Fruit fly (Drosophila melanogaster) whole organism, embryonic: ENCODE measurements around the gene sdt.
A peak's percentile ranks its signal among the peaks of the same experiment; 100 is the strongest.

Experiments used
- Asciz ChIP-seq: fragments of 200-800 bp; sonication (Bioruptor generic); optimal IDR thresholded peaks from 2 replicates; lab custom pipeline; 2017; ENCODE audit warnings: missing biosample characterization, mild to moderate bottlenecking, missing genetic modification characterization, missing genetic modification reagents
- Atf3 ChIP-seq: fragments of 200-800 bp; sonication (Bioruptor generic); optimal IDR thresholded peaks from 3 replicates; lab custom pipeline; 2016; ENCODE audit warnings: missing biosample characterization, missing genetic modification characterization
- CG10366 ChIP-seq: fragments of 200-800 bp; sonication (Bioruptor generic); IDR thresholded peaks from 2 replicates; pipeline ENCODE4 v1.3.6; 2022; ENCODE audit warnings: missing biosample characterization, missing genetic modification characterization
- CG11085 ChIP-seq: fragments of 200-800 bp; sonication (Bioruptor generic); IDR thresholded peaks from 2 replicates; pipeline ENCODE4 v1.3.6; 2022; ENCODE audit warnings: missing biosample characterization, missing genetic modification characterization
- CG1233 ChIP-seq: fragments of 200-800 bp; sonication (Bioruptor generic); optimal IDR thresholded peaks from 4 replicates; lab custom pipeline; 2018; ENCODE audit warnings: missing biosample characterization, mild to moderate bottlenecking, missing genetic modification characterization
- CG13287 ChIP-seq: fragments of 200-800 bp; sonication (Bioruptor generic); IDR thresholded peaks from 2 replicates; pipeline ENCODE4 v1.3.6; 2022; ENCODE audit warnings: missing biosample characterization, missing genetic modification characterization; ENCODE audit not compliant: partially characterized antibody
- CG13775 ChIP-seq: fragments of 200-800 bp; sonication (Bioruptor generic); optimal IDR thresholded peaks from 3 replicates; lab custom pipeline; 2017; ENCODE audit warnings: missing biosample characterization, mild to moderate bottlenecking, missing genetic modification characterization
- CG15011 ChIP-seq: fragments of 200-800 bp; sonication (Bioruptor generic); optimal IDR thresholded peaks from 3 replicates; lab custom pipeline; 2018; ENCODE audit warnings: missing biosample characterization, mild to moderate bottlenecking, missing genetic modification characterization
- CG15073 ChIP-seq: fragments of 200-800 bp; sonication (Bioruptor generic); optimal IDR thresholded peaks from 2 replicates; lab custom pipeline; 2016; ENCODE audit warnings: missing biosample characterization, missing genetic modification characterization
- CG16813 ChIP-seq: fragments of 200-800 bp; sonication (Bioruptor generic); IDR thresholded peaks from 3 replicates; pipeline ENCODE4 v1.3.6; 2022; ENCODE audit warnings: missing biosample characterization, missing genetic modification characterization; ENCODE audit not compliant: partially characterized antibody
- CG1832 ChIP-seq: fragments of 200-800 bp; sonication (Bioruptor generic); optimal IDR thresholded peaks from 2 replicates; lab custom pipeline; 2017; ENCODE audit warnings: missing biosample characterization, mild to moderate bottlenecking, missing genetic modification characterization, inconsistent platforms
- CG3065 ChIP-seq: fragments of 200-800 bp; sonication (Bioruptor generic); optimal IDR thresholded peaks from 2 replicates; lab custom pipeline; 2016; ENCODE audit warnings: missing biosample characterization, missing genetic modification characterization
- CG33213 ChIP-seq: fragments of 200-800 bp; sonication (Bioruptor generic); optimal IDR thresholded peaks from 3 replicates; lab custom pipeline; 2016; ENCODE audit warnings: missing biosample characterization, missing genetic modification characterization
- CG3407 ChIP-seq: fragments of 200-800 bp; sonication (Bioruptor generic); optimal IDR thresholded peaks from 2 replicates; lab custom pipeline; 2018; ENCODE audit warnings: missing biosample characterization, mild to moderate bottlenecking, missing genetic modification characterization
- CG3847 ChIP-seq: fragments of 200-800 bp; sonication (Bioruptor generic); IDR thresholded peaks from 2 replicates; pipeline ENCODE4 v1.3.6; 2022; ENCODE audit warnings: missing biosample characterization, missing genetic modification characterization
- CG4424 ChIP-seq: fragments of 200-800 bp; sonication (Bioruptor generic); optimal IDR thresholded peaks from 3 replicates; lab custom pipeline; 2016; ENCODE audit warnings: missing biosample characterization, missing genetic modification characterization
- CG5953 ChIP-seq: fragments of 200-800 bp; sonication (Bioruptor generic); IDR thresholded peaks from 2 replicates; pipeline ENCODE4 v1.3.6; 2022; ENCODE audit warnings: missing biosample characterization, missing genetic modification characterization
- CG7357 ChIP-seq: fragments of 200-800 bp; sonication (Bioruptor generic); IDR thresholded peaks from 3 replicates; pipeline ENCODE4 v1.3.6; 2022; ENCODE audit warnings: missing biosample characterization, missing genetic modification characterization
- CG7745 ChIP-seq: fragments of 200-800 bp; sonication (Bioruptor generic); optimal IDR thresholded peaks from 2 replicates; lab custom pipeline; 2018; ENCODE audit warnings: missing biosample characterization, mild to moderate bottlenecking, missing genetic modification characterization, moderate library complexity
- CG8359 ChIP-seq: fragments of 200-800 bp; sonication (Bioruptor generic); optimal IDR thresholded peaks from 2 replicates; lab custom pipeline; 2017; ENCODE audit warnings: missing biosample characterization, mild to moderate bottlenecking, missing genetic modification characterization, borderline replicate concordance
- D19B ChIP-seq: fragments of 200-800 bp; sonication (Bioruptor generic); optimal IDR thresholded peaks from 2 replicates; lab custom pipeline; 2017; ENCODE audit warnings: missing biosample characterization, mild to moderate bottlenecking, missing genetic modification characterization
- Dip3 ChIP-seq: fragments of 200-800 bp; sonication (Bioruptor generic); optimal IDR thresholded peaks from 3 replicates; lab custom pipeline; 2016; ENCODE audit warnings: missing biosample characterization, missing genetic modification characterization
- Dp ChIP-seq: fragments of 200-800 bp; sonication (Bioruptor generic); optimal IDR thresholded peaks from 2 replicates; lab custom pipeline; 2018; ENCODE audit warnings: missing biosample characterization, mild to moderate bottlenecking, missing genetic modification characterization, moderate library complexity
- Ets65A ChIP-seq: fragments of 200-800 bp; sonication (Bioruptor generic); peaks from one replicate; lab custom pipeline; 2016; ENCODE audit warnings: missing biosample characterization, missing genetic modification characterization
- GATAe ChIP-seq: fragments of 200-800 bp; sonication (Bioruptor generic); conservative IDR thresholded peaks from 2 replicates; pipeline ENCODE4 v1.3.6; 2022; ENCODE audit warnings: missing biosample characterization, missing genetic modification characterization
- HmgZ ChIP-seq: fragments of 200-800 bp; sonication (Bioruptor generic); optimal IDR thresholded peaks from 2 replicates; lab custom pipeline; 2018; ENCODE audit warnings: missing biosample characterization, mild to moderate bottlenecking, missing genetic modification characterization
- Hr51 ChIP-seq, 2 experiments: fragments of 200-800 bp; sonication (Bioruptor generic); optimal IDR thresholded peaks; 2 replicates in 1 of 2; 3 replicates in 1 of 2; lab custom pipeline; 2016 to 2018; ENCODE audit warnings: missing biosample characterization in 2 of 2, missing genetic modification characterization in 2 of 2, mild to moderate bottlenecking in 1 of 2, moderate library complexity in 1 of 2
- Hr78 ChIP-seq, 2 experiments: fragments of 200-800 bp in 1 of 2; fragments of >200 bp in 1 of 2; sonication (Bioruptor generic) in 1 of 2; optimal IDR thresholded peaks; 2 replicates each; lab custom pipeline; 2017 to 2019; ENCODE audit warnings: missing biosample characterization in 2 of 2, missing genetic modification characterization in 2 of 2, mild to moderate bottlenecking in 1 of 2, moderate library complexity in 1 of 2
- Kr ChIP-seq: fragments of 200-800 bp; sonication (Bioruptor generic); optimal IDR thresholded peaks from 2 replicates; lab custom pipeline; 2017; ENCODE audit warnings: missing biosample characterization, mild to moderate bottlenecking, missing genetic modification characterization
- Nf-YB ChIP-seq: fragments of 200-800 bp; sonication (Bioruptor generic); optimal IDR thresholded peaks from 3 replicates; lab custom pipeline; 2019; ENCODE audit warnings: missing biosample characterization, mild to moderate bottlenecking, missing genetic modification characterization, moderate library complexity
- Side ChIP-seq: fragments of 200-800 bp; sonication (Bioruptor generic); optimal IDR thresholded peaks from 2 replicates; lab custom pipeline; 2016; ENCODE audit warnings: missing biosample characterization, missing genetic modification characterization
- Sin3A ChIP-seq: fragments of >200 bp; optimal IDR thresholded peaks from 2 replicates; lab custom pipeline; 2018
- TFAM ChIP-seq: fragments of 200-800 bp; sonication (Bioruptor generic); optimal IDR thresholded peaks from 2 replicates; lab custom pipeline; 2017; ENCODE audit warnings: missing biosample characterization, missing genetic modification characterization, inconsistent platforms
- Tbp ChIP-seq: fragments of >200 bp; optimal IDR thresholded peaks from 2 replicates; lab custom pipeline; 2018; ENCODE audit warnings: missing biosample characterization, missing genetic modification characterization
- Vsx1 ChIP-seq: fragments of 200-800 bp; sonication (Bioruptor generic); optimal IDR thresholded peaks from 2 replicates; lab custom pipeline; 2017; ENCODE audit warnings: missing biosample characterization, mild to moderate bottlenecking, missing genetic modification characterization, missing genetic modification reagents
- bbx ChIP-seq: fragments of 200-800 bp; sonication (Bioruptor generic); IDR thresholded peaks from 2 replicates; pipeline ENCODE4 v1.3.6; 2022; ENCODE audit warnings: missing biosample characterization, missing genetic modification characterization; ENCODE audit not compliant: partially characterized antibody
- chm ChIP-seq: fragments of 200-800 bp; sonication (Bioruptor generic); IDR thresholded peaks from 2 replicates; pipeline ENCODE4 v1.3.6; 2022; ENCODE audit warnings: missing biosample characterization, missing genetic modification characterization
- ci ChIP-seq: fragments of 200-800 bp; sonication (Bioruptor generic); IDR thresholded peaks from 3 replicates; pipeline ENCODE4 v1.3.6; 2022; ENCODE audit warnings: missing biosample characterization, missing genetic modification characterization
- crol ChIP-seq: fragments of 200-800 bp; sonication (Bioruptor generic); IDR thresholded peaks from 2 replicates; pipeline ENCODE4 v1.3.6; 2022; ENCODE audit warnings: missing biosample characterization, missing genetic modification characterization
- en ChIP-seq: fragments of 200-800 bp; sonication (Bioruptor generic); optimal IDR thresholded peaks from 2 replicates; lab custom pipeline; 2016; ENCODE audit warnings: missing biosample characterization, missing genetic modification characterization
- fd96Cb ChIP-seq: fragments of 200-800 bp; sonication (Bioruptor generic); optimal IDR thresholded peaks from 2 replicates; lab custom pipeline; 2018; ENCODE audit warnings: missing biosample characterization, mild to moderate bottlenecking, missing genetic modification characterization, moderate library complexity
- grn ChIP-seq: fragments of 200-800 bp; sonication (Bioruptor generic); optimal IDR thresholded peaks from 3 replicates; lab custom pipeline; 2017; ENCODE audit warnings: missing biosample characterization, missing genetic modification characterization
- hb ChIP-seq: fragments of 200-800 bp; sonication (Bioruptor generic); IDR thresholded peaks from 3 replicates; pipeline ENCODE4 v1.3.6; 2022; ENCODE audit warnings: missing biosample characterization, missing genetic modification characterization; ENCODE audit not compliant: partially characterized antibody
- ind ChIP-seq: fragments of 200-800 bp; sonication (Bioruptor generic); optimal IDR thresholded peaks from 3 replicates; lab custom pipeline; 2016; ENCODE audit warnings: missing biosample characterization, missing genetic modification characterization
- jumu ChIP-seq: fragments of 200-800 bp; sonication (Bioruptor generic); optimal IDR thresholded peaks from 3 replicates; lab custom pipeline; 2016; ENCODE audit warnings: missing biosample characterization, missing genetic modification characterization
- klu ChIP-seq: fragments of 200-800 bp; sonication (Bioruptor generic); IDR thresholded peaks from 2 replicates; pipeline ENCODE4 v1.3.6; 2022; ENCODE audit warnings: missing biosample characterization, missing genetic modification characterization
- maf-S ChIP-seq: fragments of 200-800 bp; sonication (Bioruptor generic); optimal IDR thresholded peaks from 2 replicates; lab custom pipeline; 2016; ENCODE audit warnings: missing biosample characterization, missing genetic modification characterization
- pum ChIP-seq: fragments of 200-800 bp; sonication (Bioruptor generic); optimal IDR thresholded peaks from 2 replicates; lab custom pipeline; 2016; ENCODE audit warnings: missing biosample characterization, missing genetic modification characterization
- tup ChIP-seq: fragments of 200-800 bp; sonication (Bioruptor generic); optimal IDR thresholded peaks from 2 replicates; lab custom pipeline; 2016; ENCODE audit warnings: missing biosample characterization, mild to moderate bottlenecking, missing genetic modification characterization, moderate library complexity
- tx ChIP-seq: fragments of 200-800 bp; sonication (Bioruptor generic); optimal IDR thresholded peaks from 2 replicates; lab custom pipeline; 2016; ENCODE audit warnings: missing biosample characterization, missing genetic modification characterization

sdt gene

DNA sequence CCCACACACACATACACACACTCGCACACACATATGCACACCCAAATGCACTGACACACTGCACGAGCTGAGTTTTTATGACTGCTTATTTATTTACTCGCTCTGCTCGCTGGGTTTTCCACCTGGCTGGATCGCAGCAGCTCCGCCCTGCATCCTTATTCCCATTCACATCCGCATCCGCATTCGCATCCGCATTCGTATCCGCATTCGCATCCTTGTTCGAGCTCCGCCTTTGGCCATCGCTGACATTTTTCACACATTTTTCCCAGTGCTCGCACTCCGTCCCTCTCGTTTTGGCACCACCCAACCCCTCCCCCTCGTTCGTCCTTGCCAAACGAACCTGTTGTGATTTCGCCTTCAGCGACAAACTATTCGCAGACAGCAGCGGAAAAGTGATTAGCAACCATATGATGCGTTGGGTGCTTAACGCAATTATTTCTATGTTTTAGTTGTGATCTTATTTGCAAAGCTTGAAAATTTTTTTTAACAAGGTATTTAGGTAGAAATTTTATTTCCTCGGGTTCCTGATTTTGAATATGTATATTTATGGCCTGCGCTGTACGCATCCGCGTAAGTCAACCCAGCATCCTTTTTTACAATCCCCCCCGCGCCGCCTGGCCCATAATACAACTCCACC, 32.9 kb downstream of the sdt start (continued):
- no peak for TF ChIP-seq Atf3 (GFP tag; lab: Kevin White, UChicago)
- TF ChIP-seq CG4424: peak; percentile 5
- TF ChIP-seq Dp (GFP tag; lab: Kevin White, UChicago): no peak
- no peak for TF ChIP-seq Nf-YB (GFP tag; lab: Kevin White, UChicago)
- TF ChIP-seq fd96Cb (tag; lab: Kevin White, UChicago): no peak
- TF ChIP-seq CG15011 (GFP tag; lab: Kevin White, UChicago): no peak
- no peak for TF ChIP-seq bbx (GFP tag; lab: Robert Waterston, UW)
- TF ChIP-seq CG10366 (GFP tag; lab: Robert Waterston, UW): 0 out of 2 replicates have a peak, but pooled peaks have one; percentile 7
- TF ChIP-seq CG13775: peak; percentile 92
- no peak for TF ChIP-seq ind
- no peak for TF ChIP-seq CG13287 (GFP tag; lab: Robert Waterston, UW)
- TF ChIP-seq Asciz (GFP tag; lab: Kevin White, UChicago): no peak
- no peak for TF ChIP-seq CG7357
- no peak for TF ChIP-seq Kr
- TF ChIP-seq CG3847 (GFP tag; lab: Robert Waterston, UW): no peak
- TF ChIP-seq ci: 0 out of 3 replicates have a peak, but pooled peaks have one; percentile 33
- no peak for TF ChIP-seq CG3065 (GFP tag; lab: Kevin White, UChicago)
- TF ChIP-seq CG3407: no peak
- TF ChIP-seq Hr51 (GFP tag; optimal IDR thresholded peaks at IDR 0.05; lab: Kevin White, UChicago): no peak
- no peak for TF ChIP-seq en (GFP tag; lab: Kevin White, UChicago)
- no peak for TF ChIP-seq HmgZ (tag; lab: Kevin White, UChicago)
- TF ChIP-seq Vsx1 (GFP tag; lab: Kevin White, UChicago): no peak
- TF ChIP-seq jumu: no peak
- no peak for TF ChIP-seq CG16813 (GFP tag; lab: Robert Waterston, UW)
- TF ChIP-seq CG1832 (GFP tag; lab: Kevin White, UChicago): no peak
- TF ChIP-seq CG7745: no peak
- TF ChIP-seq grn (GFP tag; lab: Kevin White, UChicago): no peak
- no peak for TF ChIP-seq CG1233 (GFP tag; lab: Kevin White, UChicago)
- TF ChIP-seq CG11085 (GFP tag; lab: Robert Waterston, UW): no peak
- no peak for TF ChIP-seq klu (GFP tag; lab: Robert Waterston, UW)
- no peak for TF ChIP-seq CG33213 (GFP tag; lab: Kevin White, UChicago)
- TF ChIP-seq tup (GFP tag; lab: Kevin White, UChicago): no peak
- no peak for TF ChIP-seq tx (GFP tag; lab: Kevin White, UChicago)
- no peak for TF ChIP-seq CG8359 (GFP tag; lab: Kevin White, UChicago)
- no peak for TF ChIP-seq pum (GFP tag; lab: Kevin White, UChicago)
- TF ChIP-seq CG15073: no peak
- no peak for TF ChIP-seq Hr78 (GFP tag; optimal IDR thresholded peaks at IDR 0.05; lab: Kevin White, UChicago)
- peak; percentile 39; the same call in 1 of the 2 replicates for TF ChIP-seq crol (GFP tag; lab: Robert Waterston, UW)
- peak; percentile 68 for TF ChIP-seq Ets65A (GFP tag; lab: Kevin White, UChicago)
- TF ChIP-seq CG5953: no peak
- TF ChIP-seq GATAe: no peak
- TF ChIP-seq Dip3 (GFP tag; lab: Kevin White, UChicago): no peak
- TF ChIP-seq Sin3A: no peak
- TF ChIP-seq TFAM: no peak
- TF ChIP-seq chm (GFP tag; lab: Robert Waterston, UW): 0 out of 2 replicates have a peak, but pooled peaks have one; percentile 28
- TF ChIP-seq Side (GFP tag; lab: Kevin White, UChicago): no peak
- no peak for TF ChIP-seq Tbp (GFP tag; lab: Kevin White, UChicago)
- no peak for TF ChIP-seq hb (GFP tag; lab: Robert Waterston, UW)
- no peak for TF ChIP-seq maf-S (GFP tag; lab: Kevin White, UChicago)
- no peak for TF ChIP-seq D19B (GFP tag; lab: Kevin White, UChicago)
